Fruit fly (Drosophila melanogaster) whole organism, adult: ENCODE results near the gene Ogdh.

ENCODE experiments used
- CG11617 ChIP-seq: fragments of 200-800 bp; sonication (Bioruptor generic); optimal IDR thresholded peaks from 2 replicates; lab custom pipeline; 2017; ENCODE audit warnings: mild to moderate bottlenecking, missing biosample characterization, missing genetic modification reagents, missing genetic modification characterization
- CG12768 ChIP-seq: fragments of 200-800 bp; sonication (Bioruptor generic); optimal IDR thresholded peaks from 2 replicates; lab custom pipeline; 2017; ENCODE audit warnings: missing biosample characterization, missing genetic modification characterization, mild to moderate bottlenecking, moderate library complexity, missing genetic modification reagents
- CG14711 ChIP-seq: fragments of 200-800 bp; sonication (Bioruptor generic); optimal IDR thresholded peaks from 2 replicates; lab custom pipeline; 2018; ENCODE audit warnings: missing biosample characterization, mild to moderate bottlenecking, missing genetic modification characterization, moderate library complexity
- CG1620 ChIP-seq: fragments of 200-800 bp; sonication (Bioruptor generic); optimal IDR thresholded peaks from 2 replicates; lab custom pipeline; 2016; ENCODE audit warnings: missing biosample characterization, missing genetic modification characterization
- CG33017 ChIP-seq: fragments of 200-800 bp; sonication (Bioruptor generic); optimal IDR thresholded peaks from 2 replicates; lab custom pipeline; 2018; ENCODE audit warnings: missing biosample characterization, mild to moderate bottlenecking, missing genetic modification characterization, moderate library complexity
- CG5204 ChIP-seq: fragments of 200-800 bp; sonication (Bioruptor generic); optimal IDR thresholded peaks from 2 replicates; lab custom pipeline; 2016; ENCODE audit warnings: missing biosample characterization, missing genetic modification characterization
- CG7045 ChIP-seq: fragments of 200-800 bp; sonication (Bioruptor generic); optimal IDR thresholded peaks from 2 replicates; lab custom pipeline; 2017; ENCODE audit warnings: missing biosample characterization, mild to moderate bottlenecking, missing genetic modification characterization
- CG7101 ChIP-seq: fragments of 200-800 bp; sonication (Bioruptor generic); optimal IDR thresholded peaks from 2 replicates; lab custom pipeline; 2018; ENCODE audit warnings: missing biosample characterization, mild to moderate bottlenecking, missing genetic modification characterization, moderate library complexity
- Clk ChIP-seq: fragments of 200-800 bp; sonication (Bioruptor generic); optimal IDR thresholded peaks from 2 replicates; lab custom pipeline; 2017; ENCODE audit warnings: missing biosample characterization, missing genetic modification characterization
- Crg-1 ChIP-seq: fragments of 200-800 bp; sonication (Bioruptor generic); optimal IDR thresholded peaks from 2 replicates; lab custom pipeline; 2016; ENCODE audit warnings: missing biosample characterization, missing genetic modification characterization
- Hr96 ChIP-seq: fragments of 200-800 bp; sonication (Bioruptor generic); optimal IDR thresholded peaks from 2 replicates; lab custom pipeline; 2016; ENCODE audit warnings: missing biosample characterization, missing genetic modification characterization
- Mnt ChIP-seq: fragments of 200-800 bp; sonication (Bioruptor generic); optimal IDR thresholded peaks from 2 replicates; lab custom pipeline; 2016; ENCODE audit warnings: missing biosample characterization, mild to moderate bottlenecking, missing genetic modification characterization
- bab1 ChIP-seq: fragments of 200-800 bp; sonication (Bioruptor generic); optimal IDR thresholded peaks from 3 replicates; lab custom pipeline; 2019; ENCODE audit warnings: missing biosample characterization, mild to moderate bottlenecking, missing genetic modification characterization, moderate library complexity
- cic ChIP-seq: fragments of 200-800 bp; sonication (Bioruptor generic); optimal IDR thresholded peaks from 2 replicates; lab custom pipeline; 2017; ENCODE audit warnings: missing biosample characterization, mild to moderate bottlenecking, missing genetic modification characterization, moderate library complexity
- cnc ChIP-seq, 2 experiments: fragments of >200 bp; optimal IDR thresholded peaks; 2 replicates each; lab custom pipeline; 2017
- kay ChIP-seq: fragments of 200-800 bp; sonication (Bioruptor generic); peaks from one replicate; lab custom pipeline; 2016; ENCODE audit warnings: missing biosample characterization, missing genetic modification characterization, borderline replicate concordance
- ovo ChIP-seq: fragments of 200-800 bp; sonication (Bioruptor generic); optimal IDR thresholded peaks from 2 replicates; lab custom pipeline; 2016; ENCODE audit warnings: missing biosample characterization, missing genetic modification characterization
- pad ChIP-seq: fragments of 200-800 bp; sonication (Bioruptor generic); optimal IDR thresholded peaks from 3 replicates; lab custom pipeline; 2017; ENCODE audit warnings: missing biosample characterization, missing genetic modification characterization, mild to moderate bottlenecking, moderate library complexity, missing genetic modification reagents
- tj ChIP-seq: fragments of 200-800 bp; sonication (Bioruptor generic); optimal IDR thresholded peaks from 3 replicates; lab custom pipeline; 2017; ENCODE audit warnings: missing biosample characterization, mild to moderate bottlenecking, missing genetic modification characterization, moderate library complexity
- toe ChIP-seq: fragments of 200-800 bp; sonication (Bioruptor generic); optimal IDR thresholded peaks from 2 replicates; lab custom pipeline; 2016; ENCODE audit warnings: missing biosample characterization, missing genetic modification characterization

Ogdh gene

DNA sequence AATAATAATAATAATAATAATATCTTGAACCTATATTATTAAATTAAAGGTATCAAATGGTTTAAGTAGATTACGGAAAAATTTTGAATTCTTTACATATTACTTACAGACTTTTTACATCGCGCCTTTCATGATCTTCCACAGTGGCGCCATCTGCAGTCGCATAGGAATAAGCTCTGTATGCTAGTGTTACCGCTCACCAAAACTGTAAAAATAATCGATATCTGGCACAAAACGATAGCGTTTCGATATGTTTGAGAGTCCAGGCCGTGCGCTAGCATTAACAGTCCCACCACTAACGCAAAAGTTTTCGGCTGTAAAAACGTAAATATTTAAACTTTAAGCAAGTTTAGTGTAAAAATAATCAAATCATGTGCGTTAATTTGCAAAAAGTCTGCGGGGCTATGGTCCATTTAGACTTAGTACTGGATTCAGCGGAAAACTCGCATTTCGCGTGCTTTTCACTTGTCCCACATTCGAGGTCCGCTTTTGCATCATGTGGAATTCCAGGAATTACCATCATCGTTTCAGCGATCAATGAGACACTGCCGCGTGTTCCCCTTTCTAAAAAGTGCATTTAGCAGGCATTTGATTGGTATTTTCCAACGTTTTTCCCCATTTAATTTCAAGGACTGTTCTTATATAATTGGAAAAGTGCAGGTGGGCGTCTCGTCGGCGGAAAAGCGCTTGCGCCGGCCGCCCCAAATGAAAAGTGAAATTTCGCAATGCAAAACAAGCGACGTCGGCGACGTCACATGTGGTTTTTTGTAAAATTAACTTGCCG is 789 bp downstream of the Ogdh start:
- TF ChIP-seq Crg-1 (GFP tag; lab: Kevin White, UChicago) (peak; percentile 8), toe (GFP tag; lab: Kevin White, UChicago) (no peak), CG7045 (no peak), Clk (GFP tag; lab: Kevin White, UChicago) (no peak), pad (GFP tag; lab: Kevin White, UChicago) (peak; percentile 38), CG12768 (peak; percentile 19), cic (no peak), cnc (optimal IDR thresholded peaks at IDR 0.05; lab: Kevin White, UChicago) (no peak), CG11617 (no peak), CG5204 (GFP tag; lab: Kevin White, UChicago) (no peak), Hr96 (peak; percentile 20), CG14711 (tag; lab: Kevin White, UChicago) (peak; percentile 25), CG1620 (peak; percentile 58), CG33017 (tag; lab: Kevin White, UChicago) (no peak), tj (GFP tag; lab: Kevin White, UChicago) (no peak), kay (no peak), bab1 (GFP tag; lab: Kevin White, UChicago) (peak; percentile 56), CG7101 (tag; lab: Kevin White, UChicago) (peak; percentile 26), ovo (GFP tag; lab: Kevin White, UChicago) (no peak), Mnt (GFP tag; lab: Kevin White, UChicago) (peak; percentile 27)

DNA sequence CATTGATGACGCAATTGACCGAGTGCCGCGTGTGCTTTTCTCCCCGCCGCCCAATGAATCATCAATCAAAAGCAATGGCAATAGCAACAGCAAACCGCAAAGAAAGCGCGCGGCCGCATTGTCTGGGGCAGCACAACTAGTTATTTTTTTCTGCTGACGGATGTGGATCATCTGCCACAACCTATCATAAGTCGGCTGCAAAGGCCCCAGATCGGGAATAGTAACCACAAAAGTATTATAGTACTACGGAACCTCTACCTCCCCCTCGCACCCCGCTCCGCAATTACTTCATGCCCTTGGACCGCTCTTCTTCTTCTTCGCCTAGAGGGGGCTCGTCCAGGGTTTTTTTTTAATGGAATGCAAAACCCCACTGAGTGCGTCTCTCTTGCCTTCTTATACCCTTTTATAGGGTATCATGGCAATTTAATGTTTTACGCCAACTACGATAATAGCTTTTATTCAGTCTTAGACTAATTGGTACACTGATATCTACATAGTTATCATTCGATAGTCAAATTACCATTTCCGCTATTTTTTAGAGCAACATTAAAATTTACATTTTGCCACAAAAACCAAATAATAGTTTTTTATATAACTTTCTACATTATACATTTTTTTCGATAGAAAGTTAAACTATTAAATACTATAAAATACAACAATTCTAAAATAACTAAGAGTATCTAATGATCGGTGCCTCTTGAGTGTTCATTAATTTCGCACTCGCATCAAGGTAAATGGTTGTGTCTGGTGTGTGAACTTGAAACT is 1.6 kb downstream of the Ogdh start:
- TF ChIP-seq Hr96 = no peak
- no peak for TF ChIP-seq CG1620
- TF ChIP-seq tj (GFP tag; lab: Kevin White, UChicago) = peak; percentile 52
- TF ChIP-seq pad (GFP tag; lab: Kevin White, UChicago) = no peak
- no peak for TF ChIP-seq CG12768

DNA sequence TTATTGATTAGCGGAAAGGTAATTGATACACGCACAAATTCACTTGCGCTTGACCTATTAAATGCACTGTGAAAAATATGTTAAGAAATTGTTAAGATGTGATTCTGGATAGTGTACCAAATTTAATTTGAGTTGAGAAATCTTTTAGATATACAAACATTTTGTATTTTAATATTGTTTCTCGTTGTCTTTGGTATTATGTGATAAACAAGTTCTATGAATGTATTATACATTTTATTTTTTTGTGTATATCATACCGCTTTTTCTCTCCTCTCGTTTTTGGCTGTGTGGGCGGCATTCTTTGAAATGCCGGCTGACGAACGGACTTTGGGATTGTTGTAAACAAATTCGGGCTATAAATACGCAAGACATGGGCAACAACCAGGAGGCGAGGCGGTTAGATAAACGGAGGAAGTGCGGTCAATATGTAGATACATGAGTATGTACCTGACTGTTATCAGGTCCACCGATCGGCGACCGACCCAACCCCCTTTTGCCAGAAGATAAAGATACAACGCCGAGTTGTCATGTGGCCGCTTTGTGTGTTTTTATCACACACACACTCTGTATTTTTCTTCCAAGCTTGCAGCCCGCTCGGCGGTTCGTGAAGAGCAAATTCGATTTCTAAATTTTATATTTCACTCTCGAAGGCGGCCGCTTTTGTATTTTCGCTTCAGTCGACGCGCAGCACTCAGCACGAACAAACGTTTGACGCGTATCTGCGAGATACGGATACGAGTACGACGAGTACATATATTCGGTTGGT is 2.3 kb downstream of the Ogdh start:
- TF ChIP-seq cnc (optimal IDR thresholded peaks at IDR 0.05; lab: Kevin White, UChicago) (no peak), Mnt (GFP tag; lab: Kevin White, UChicago) (peak; percentile 53), CG7045 (no peak), CG7101 (tag; lab: Kevin White, UChicago) (no peak), toe (GFP tag; lab: Kevin White, UChicago) (no peak), CG5204 (GFP tag; lab: Kevin White, UChicago) (no peak), Clk (GFP tag; lab: Kevin White, UChicago) (no peak), kay (peak; percentile 97), CG14711 (tag; lab: Kevin White, UChicago) (no peak), CG11617 (peak; percentile 22), Crg-1 (GFP tag; lab: Kevin White, UChicago) (no peak), cic (peak; percentile 65), Hr96 (no peak), CG12768 (peak; percentile 19), tj (GFP tag; lab: Kevin White, UChicago) (no peak), ovo (GFP tag; lab: Kevin White, UChicago) (no peak)

DNA sequence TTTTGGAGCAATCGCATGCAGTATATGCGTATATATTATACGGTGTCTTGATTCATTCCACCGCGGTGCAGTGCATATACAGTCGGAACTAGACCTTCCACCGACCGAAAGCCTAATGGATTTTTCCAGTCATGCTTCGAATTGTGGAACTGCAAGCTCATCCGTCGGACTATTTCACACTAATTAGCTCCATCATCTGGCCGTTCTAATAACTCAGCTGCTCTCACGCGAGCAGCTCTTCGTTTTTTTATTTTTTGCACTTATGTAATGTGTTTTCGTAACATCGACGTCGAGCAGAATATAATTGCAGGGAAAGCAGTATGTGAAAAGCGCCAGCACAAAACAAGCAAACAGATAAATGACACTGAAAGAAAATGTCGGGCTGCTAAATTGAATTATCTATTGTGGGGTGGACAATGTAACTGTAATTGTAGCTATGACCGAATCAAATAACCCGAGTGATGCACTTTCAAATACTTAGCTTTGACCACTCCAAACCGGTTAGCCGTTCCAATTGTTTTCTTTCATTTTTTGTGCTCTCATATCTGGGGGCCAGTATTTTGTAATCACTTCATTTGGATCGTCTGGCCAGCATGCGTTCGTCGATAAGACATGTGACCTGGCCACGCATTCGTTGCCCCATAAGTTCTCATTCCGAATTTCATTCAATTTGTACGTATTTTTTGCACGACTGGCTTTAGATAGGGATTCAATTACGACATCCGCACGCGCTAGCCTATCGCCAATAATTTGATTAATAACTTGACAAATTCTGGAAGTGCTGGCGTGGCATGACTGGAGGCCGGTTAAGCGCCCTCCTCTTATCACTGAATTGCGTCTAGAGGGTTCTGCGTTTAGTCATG is 3.1 kb downstream of the Ogdh start, which contains the start of gene Cpr73D:
Gene Cpr73D, minus strand, starts transcription at position 156 of the 863 bp plus-strand sequence.
- TF ChIP-seq CG11617 (no peak), kay (peak; percentile 80), toe (GFP tag; lab: Kevin White, UChicago) (no peak), tj (GFP tag; lab: Kevin White, UChicago) (peak; percentile 17), CG7101 (tag; lab: Kevin White, UChicago) (no peak), bab1 (GFP tag; lab: Kevin White, UChicago) (no peak), cnc (optimal IDR thresholded peaks at IDR 0.05; lab: Kevin White, UChicago) (peak in 1 of 2 experiments; percentile 25), CG33017 (tag; lab: Kevin White, UChicago) (no peak), ovo (GFP tag; lab: Kevin White, UChicago) (no peak), cic (no peak), Clk (GFP tag; lab: Kevin White, UChicago) (no peak), CG1620 (no peak), CG7045 (no peak), Mnt (GFP tag; lab: Kevin White, UChicago) (no peak), Hr96 (no peak), Crg-1 (GFP tag; lab: Kevin White, UChicago) (no peak), pad (GFP tag; lab: Kevin White, UChicago) (no peak)
